Worm (Caenorhabditis elegans) whole organism, late embryonic: ENCODE measurements around the gene fbxa-211.

Source experiments
- K02D7.2 ChIP-seq: sonication (generic microtip); optimal IDR thresholded peaks from 2 replicates; lab custom pipeline; 2017; ENCODE audit warnings: mild to moderate bottlenecking, missing genetic modification characterization, missing compliant biosample characterization
- ama-1 ChIP-seq: fragments of 150-350 bp; optimal IDR thresholded peaks from 2 replicates; lab custom pipeline; 2014
- ceh-31 ChIP-seq: sonication (generic microtip); optimal IDR thresholded peaks from 2 replicates; lab custom pipeline; 2016; ENCODE audit warnings: missing genetic modification characterization, missing compliant biosample characterization
- fax-1 ChIP-seq: sonication (generic microtip); optimal IDR thresholded peaks from 2 replicates; lab custom pipeline; 2016; ENCODE audit warnings: missing genotype, missing genetic modification characterization, missing compliant biosample characterization
- fkh-10 ChIP-seq: fragments of 150-350 bp; optimal IDR thresholded peaks from 2 replicates; lab custom pipeline; 2014; ENCODE audit warnings: missing biosample characterization, missing genetic modification reagents, missing genetic modification characterization
- hlh-6 ChIP-seq: sonication (generic microtip); optimal IDR thresholded peaks from 2 replicates; lab custom pipeline; 2016; ENCODE audit warnings: missing genotype, missing genetic modification characterization, missing compliant biosample characterization
- pha-4 ChIP-seq: fragments of 150-350 bp; optimal IDR thresholded peaks from 2 replicates; lab custom pipeline; 2018; ENCODE audit warnings: missing biosample characterization, missing genetic modification reagents, missing genetic modification characterization
- syd-9 ChIP-seq: sonication (generic microtip); optimal IDR thresholded peaks from 2 replicates; lab custom pipeline; 2016; ENCODE audit warnings: mild to moderate bottlenecking, missing genetic modification characterization, moderate library complexity, missing compliant biosample characterization
- tbx-2 ChIP-seq: sonication (generic microtip); optimal IDR thresholded peaks from 2 replicates; lab custom pipeline; 2016; ENCODE audit warnings: missing genetic modification characterization, missing compliant biosample characterization

- no peak for TF ChIP-seq ama-1
- TF ChIP-seq hlh-6 (tag; lab: Kevin White, UChicago), result no peak
- TF ChIP-seq pha-4 (tag; lab: Kevin White, UChicago), result no peak
- TF ChIP-seq ceh-31, result no peak
- no peak for TF ChIP-seq fax-1
- no peak for TF ChIP-seq fkh-10
- TF ChIP-seq syd-9 (tag; lab: Kevin White, UChicago), result no peak
- no peak for TF ChIP-seq tbx-2 (tag; lab: Kevin White, UChicago)
- no peak for TF ChIP-seq K02D7.2 (tag; lab: Kevin White, UChicago)
Observed at ce11 chrV:18081857-18082256, 45.5 kb upstream of the fbxa-211 start, which contains the start of gene nova-1.
